Fruit fly (Drosophila melanogaster): Measurements from ENCODE around the gene Dred.
A peak's percentile ranks its signal among the peaks of the same experiment; 100 is the strongest.

Dred gene

dm6 chr3L:19525736-19526135 lies 18.3 kb downstream of the Dred start:
- no peak for TF ChIP-seq CG6792 (GFP tag; optimal IDR thresholded peaks at IDR 0.05)
- no peak for TF ChIP-seq CG34406 (GFP tag; optimal IDR thresholded peaks at IDR 0.05)
- no peak for TF ChIP-seq dsx (GFP tag; optimal IDR thresholded peaks at IDR 0.05; ENCODE audit: poor library complexity, severe bottlenecking)
- TF ChIP-seq CG11762 (GFP tag; optimal IDR thresholded peaks at IDR 0.05; ENCODE audit: insufficient read depth) = no peak
- no peak for TF ChIP-seq CG4318 (GFP tag; optimal IDR thresholded peaks at IDR 0.05)

DNA sequence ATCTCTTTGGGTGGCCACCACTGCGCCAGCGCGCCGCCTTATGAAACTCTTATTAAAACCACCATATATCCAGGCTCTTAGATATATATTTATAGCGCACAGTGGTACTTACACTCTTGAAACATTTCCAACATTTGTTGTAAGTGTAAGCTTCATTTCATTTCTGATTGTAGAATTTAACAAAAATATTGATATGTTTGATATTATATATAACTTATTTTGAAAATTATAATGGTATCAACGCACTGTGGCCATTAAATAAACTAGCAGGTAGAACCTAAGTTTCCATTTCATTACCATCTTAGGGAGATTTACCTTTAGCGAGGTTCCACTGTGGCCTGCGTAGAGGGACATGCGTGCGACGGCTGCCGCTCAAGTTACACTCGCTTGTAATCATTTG lies 19.3 kb downstream of the Dred start:
- TF ChIP-seq fd59A (GFP tag; optimal IDR thresholded peaks at IDR 0.05) (no peak), Eip93F (GFP tag; optimal IDR thresholded peaks at IDR 0.05) (no peak), CG8119 (GFP tag; IDR thresholded peaks at IDR 0.05) (peak; percentile 67), dac (GFP tag; optimal IDR thresholded peaks at IDR 0.05) (no peak), svp (GFP tag) (peak; percentile 28), Eip75B (GFP tag; optimal IDR thresholded peaks at IDR 0.05) (no peak), lz (GFP tag; optimal IDR thresholded peaks at IDR 0.05) (no peak), CG7368 (GFP tag; optimal IDR thresholded peaks at IDR 0.05) (no peak), Blimp-1 (GFP tag; optimal IDR thresholded peaks at IDR 0.05) (no peak), CG6163 (GFP tag; IDR thresholded peaks at IDR 0.05) (no peak), CG11294 (GFP tag; IDR thresholded peaks at IDR 0.05) (peak; percentile 29; the same call in 1 of the 2 replicates), CG10669 (GFP tag; optimal IDR thresholded peaks at IDR 0.05) (no peak), CG3032 (tag; optimal IDR thresholded peaks at IDR 0.05) (no peak), CG1621 (tag; optimal IDR thresholded peaks at IDR 0.05) (no peak), Hr4 (GFP tag; optimal IDR thresholded peaks at IDR 0.05) (no peak), Hr39 (GFP tag; optimal IDR thresholded peaks at IDR 0.05) (no peak), spab (GFP tag; optimal IDR thresholded peaks at IDR 0.05) (no peak), CG32006 (GFP tag; optimal IDR thresholded peaks at IDR 0.05) (peak; percentile 14), salr (GFP tag; optimal IDR thresholded peaks at IDR 0.05) (no peak), CG9139 (GFP tag; optimal IDR thresholded peaks at IDR 0.05) (no peak), OdsH (GFP tag; optimal IDR thresholded peaks at IDR 0.05) (no peak), CG6276 (GFP tag; optimal IDR thresholded peaks at IDR 0.05) (peak; percentile 37), esn (GFP tag; optimal IDR thresholded peaks at IDR 0.05) (no peak), CG6792 (GFP tag; optimal IDR thresholded peaks at IDR 0.05) (no peak), CG34406 (GFP tag; optimal IDR thresholded peaks at IDR 0.05) (no peak), CG16779 (tag; optimal IDR thresholded peaks at IDR 0.05) (no peak), Hr38 (GFP tag; optimal IDR thresholded peaks at IDR 0.05) (no peak), acj6 (GFP tag; optimal IDR thresholded peaks at IDR 0.05) (no peak), cyc (GFP tag; optimal IDR thresholded peaks at IDR 0.05) (no peak), pdm3 (GFP tag; optimal IDR thresholded peaks at IDR 0.05) (no peak), eg (GFP tag; IDR thresholded peaks at IDR 0.05) (peak; percentile 41; the same call in 1 of the 3 replicates), CG15336 (GFP tag; IDR thresholded peaks at IDR 0.05) (peak; percentile 62), CG4318 (GFP tag; optimal IDR thresholded peaks at IDR 0.05) (no peak), Sox14 (GFP tag; optimal IDR thresholded peaks at IDR 0.05) (no peak)

DNA sequence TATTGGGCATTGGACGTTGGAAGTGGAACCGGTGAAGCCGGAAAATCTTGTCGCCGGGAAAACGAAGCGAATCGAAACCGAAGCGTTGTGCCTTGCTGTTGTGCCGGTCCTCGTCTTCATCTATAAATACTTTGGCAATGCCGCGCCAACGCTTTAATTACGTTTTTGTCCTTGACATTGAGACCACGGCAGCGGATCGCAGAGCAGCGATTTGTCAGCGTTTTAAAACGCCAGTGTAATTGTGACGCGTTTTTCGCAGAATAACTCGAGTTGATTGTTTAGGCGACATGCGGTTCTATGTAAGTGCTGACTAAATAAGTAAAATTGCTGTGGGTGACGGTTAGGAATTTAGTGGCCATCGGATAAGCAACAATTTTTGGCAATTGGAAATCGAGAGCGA lies 22.9 kb downstream of the Dred start:
- 0 out of 3 replicates have a peak, but pooled peaks have one; percentile 29 for TF ChIP-seq eg (GFP tag; IDR thresholded peaks at IDR 0.05)
- no peak for TF ChIP-seq CG3919 (GFP tag; optimal IDR thresholded peaks at IDR 0.05)

- TF ChIP-seq Smox (GFP tag; optimal IDR thresholded peaks at IDR 0.05) (no peak), Eip78C (GFP tag) (peak; percentile 18), CG10631 (GFP tag; optimal IDR thresholded peaks at IDR 0.05) (no peak), CG4318 (GFP tag; optimal IDR thresholded peaks at IDR 0.05) (no peak), Ets21C (GFP tag; optimal IDR thresholded peaks at IDR 0.05) (no peak), Lpt (GFP tag; optimal IDR thresholded peaks at IDR 0.05) (peak; percentile 4), CG10669 (GFP tag; optimal IDR thresholded peaks at IDR 0.05) (no peak), CG15336 (GFP tag; IDR thresholded peaks at IDR 0.05) (peak; percentile 36; the same call in 1 of the 2 replicates)
Measured at dm6 chr3L:19520645-19521044, 23.4 kb downstream of the Dred start, which contains the start of gene Cpr76Bc. TSS of gene Cpr76Bc (plus strand) at chr3L:19520945.

Data from whole organism, prepupa.